Fruit fly (Drosophila melanogaster) whole organism, embryonic: ENCODE measurements around the gene TBC1d7.

Experiments used
- Atf6 ChIP-seq: fragments of 200-800 bp; sonication (Bioruptor generic); IDR thresholded peaks from 2 replicates; pipeline ENCODE4 v1.3.6; 2022; ENCODE audit warnings: missing biosample characterization, missing genetic modification characterization
- B-H1 ChIP-seq: fragments of 200-800 bp; sonication (Bioruptor generic); IDR thresholded peaks from 3 replicates; pipeline ENCODE4 v1.3.6; 2022; ENCODE audit warnings: missing biosample characterization, missing genetic modification characterization
- B-H2 ChIP-seq: fragments of 200-800 bp; sonication (Bioruptor generic); optimal IDR thresholded peaks from 2 replicates; lab custom pipeline; 2018; ENCODE audit warnings: missing biosample characterization, mild to moderate bottlenecking, missing genetic modification characterization
- CG10147 ChIP-seq: fragments of 200-800 bp; sonication (Bioruptor generic); optimal IDR thresholded peaks from 2 replicates; lab custom pipeline; 2019; ENCODE audit warnings: missing biosample characterization, mild to moderate bottlenecking, missing genetic modification characterization, moderate library complexity
- CG10543 ChIP-seq: fragments of 200-800 bp; sonication (Bioruptor generic); optimal IDR thresholded peaks from 3 replicates; lab custom pipeline; 2017; ENCODE audit warnings: missing biosample characterization, mild to moderate bottlenecking, missing genetic modification characterization, moderate library complexity
- CG10565 ChIP-seq: fragments of 200-800 bp; sonication (Bioruptor generic); optimal IDR thresholded peaks from 3 replicates; lab custom pipeline; 2016; ENCODE audit warnings: missing biosample characterization, mild to moderate bottlenecking, missing genetic modification characterization
- CG10654 ChIP-seq: fragments of 200-800 bp; sonication (Bioruptor generic); optimal IDR thresholded peaks from 2 replicates; lab custom pipeline; 2016; ENCODE audit warnings: missing biosample characterization, missing genetic modification characterization
- CG11093 ChIP-seq: fragments of 200-800 bp; sonication (Bioruptor generic); IDR thresholded peaks from 3 replicates; pipeline ENCODE4 v1.3.6; 2022; ENCODE audit warnings: missing biosample characterization, missing genetic modification characterization
- CG12942 ChIP-seq: fragments of 200-800 bp; sonication (Bioruptor generic); optimal IDR thresholded peaks from 3 replicates; lab custom pipeline; 2016; ENCODE audit warnings: missing biosample characterization, missing genetic modification characterization
- CG14014 ChIP-seq: fragments of 200-800 bp; sonication (Bioruptor generic); IDR thresholded peaks from 2 replicates; pipeline ENCODE4 v1.3.6; 2022; ENCODE audit warnings: missing biosample characterization, missing genetic modification characterization
- CG14441 ChIP-seq: fragments of 200-800 bp; sonication (Bioruptor generic); IDR thresholded peaks from 2 replicates; pipeline ENCODE4 v1.3.6; 2022; ENCODE audit warnings: missing biosample characterization, missing genetic modification characterization
- CG14667 ChIP-seq: fragments of 200-800 bp; sonication (Bioruptor generic); IDR thresholded peaks from 2 replicates; pipeline ENCODE4 v1.3.6; 2022; ENCODE audit warnings: missing biosample characterization, missing genetic modification characterization
- CG1529 ChIP-seq: fragments of 200-800 bp; sonication (Bioruptor generic); optimal IDR thresholded peaks from 3 replicates; lab custom pipeline; 2018; ENCODE audit warnings: missing biosample characterization, missing genetic modification characterization
- CG16813 ChIP-seq: fragments of 200-800 bp; sonication (Bioruptor generic); IDR thresholded peaks from 3 replicates; pipeline ENCODE4 v1.3.6; 2022; ENCODE audit warnings: missing biosample characterization, missing genetic modification characterization; ENCODE audit not compliant: partially characterized antibody
- CG18262 ChIP-seq: fragments of 200-800 bp; optimal IDR thresholded peaks from 3 replicates; lab custom pipeline; 2019; ENCODE audit warnings: missing biosample characterization, mild to moderate bottlenecking, missing genetic modification characterization, moderate library complexity
- CG18619 ChIP-seq: fragments of 200-800 bp; sonication (Bioruptor generic); optimal IDR thresholded peaks from 3 replicates; lab custom pipeline; 2017; ENCODE audit warnings: missing biosample characterization, mild to moderate bottlenecking, missing genetic modification characterization
- CG3065 ChIP-seq: fragments of 200-800 bp; sonication (Bioruptor generic); optimal IDR thresholded peaks from 2 replicates; lab custom pipeline; 2016; ENCODE audit warnings: missing biosample characterization, missing genetic modification characterization
- CG31441 ChIP-seq: fragments of 200-800 bp; sonication (Bioruptor generic); IDR thresholded peaks from 2 replicates; pipeline ENCODE4 v1.3.6; 2022; ENCODE audit warnings: missing biosample characterization, missing genetic modification characterization
- CG3281 ChIP-seq: fragments of 200-800 bp; sonication (Bioruptor generic); optimal IDR thresholded peaks from 3 replicates; lab custom pipeline; 2017; ENCODE audit warnings: missing biosample characterization, mild to moderate bottlenecking, missing genetic modification characterization
- CG43689 ChIP-seq: fragments of 200-800 bp; sonication (Bioruptor generic); IDR thresholded peaks from 2 replicates; pipeline ENCODE4 v1.3.6; 2022; ENCODE audit warnings: missing biosample characterization, missing genetic modification characterization
- CG4424 ChIP-seq: fragments of 200-800 bp; sonication (Bioruptor generic); optimal IDR thresholded peaks from 3 replicates; lab custom pipeline; 2016; ENCODE audit warnings: missing biosample characterization, missing genetic modification characterization
- CG4820 ChIP-seq: fragments of 200-800 bp; sonication (Bioruptor generic); optimal IDR thresholded peaks from 3 replicates; lab custom pipeline; 2016; ENCODE audit warnings: missing biosample characterization, missing genetic modification characterization
- CG6813 ChIP-seq: fragments of 200-800 bp; sonication (Bioruptor generic); optimal IDR thresholded peaks from 2 replicates; lab custom pipeline; 2017; ENCODE audit warnings: missing biosample characterization, missing genetic modification characterization, mild to moderate bottlenecking, moderate library complexity, missing genetic modification reagents
- CG8281 ChIP-seq: fragments of 200-800 bp; sonication (Bioruptor generic); optimal IDR thresholded peaks from 2 replicates; lab custom pipeline; 2018; ENCODE audit warnings: missing biosample characterization, mild to moderate bottlenecking, missing genetic modification characterization, moderate library complexity
- CG9932 ChIP-seq: fragments of 200-800 bp; sonication (Bioruptor generic); IDR thresholded peaks from 2 replicates; pipeline ENCODE4 v1.3.6; 2022; ENCODE audit warnings: missing biosample characterization, missing genetic modification characterization
- Dref ChIP-seq: fragments of 200-800 bp; sonication (Bioruptor generic); IDR thresholded peaks from 2 replicates; pipeline ENCODE4 v1.3.6; 2022; ENCODE audit warnings: missing biosample characterization, missing genetic modification characterization
- Fer3 ChIP-seq: fragments of 200-800 bp; sonication (Bioruptor generic); optimal IDR thresholded peaks from 2 replicates; lab custom pipeline; 2018; ENCODE audit warnings: missing biosample characterization, mild to moderate bottlenecking, missing genetic modification characterization, moderate library complexity
- GATAe ChIP-seq: fragments of 200-800 bp; sonication (Bioruptor generic); conservative IDR thresholded peaks from 2 replicates; pipeline ENCODE4 v1.3.6; 2022; ENCODE audit warnings: missing biosample characterization, missing genetic modification characterization
- Hey ChIP-seq: fragments of 200-800 bp; sonication (Bioruptor generic); optimal IDR thresholded peaks from 3 replicates; lab custom pipeline; 2018; ENCODE audit warnings: missing biosample characterization, mild to moderate bottlenecking, missing genetic modification characterization
- NfI ChIP-seq: fragments of 200-800 bp; sonication (Bioruptor generic); optimal IDR thresholded peaks from 3 replicates; lab custom pipeline; 2018; ENCODE audit warnings: missing biosample characterization, mild to moderate bottlenecking, missing genetic modification characterization, moderate library complexity
- Rx ChIP-seq: fragments of 200-800 bp; sonication (Bioruptor generic); IDR thresholded peaks from 2 replicates; pipeline ENCODE4 v1.3.6; 2022; ENCODE audit warnings: missing biosample characterization, missing genetic modification characterization
- Sox100B ChIP-seq: fragments of 200-800 bp; sonication (Bioruptor generic); optimal IDR thresholded peaks from 3 replicates; lab custom pipeline; 2018; ENCODE audit warnings: missing biosample characterization, mild to moderate bottlenecking, missing genetic modification characterization
- Spps ChIP-seq: fragments of 200-800 bp; sonication (Bioruptor generic); optimal IDR thresholded peaks from 2 replicates; lab custom pipeline; 2018; ENCODE audit warnings: missing biosample characterization, mild to moderate bottlenecking, missing genetic modification characterization
- Ssrp ChIP-seq: fragments of 200-800 bp; sonication (Bioruptor generic); optimal IDR thresholded peaks from 2 replicates; lab custom pipeline; 2018; ENCODE audit warnings: missing biosample characterization, mild to moderate bottlenecking, missing genetic modification characterization, moderate library complexity
- Vsx1 ChIP-seq: fragments of 200-800 bp; sonication (Bioruptor generic); optimal IDR thresholded peaks from 2 replicates; lab custom pipeline; 2017; ENCODE audit warnings: missing biosample characterization, mild to moderate bottlenecking, missing genetic modification characterization, missing genetic modification reagents
- ato ChIP-seq: fragments of 200-800 bp; sonication (Bioruptor generic); IDR thresholded peaks from 2 replicates; pipeline ENCODE4 v1.3.6; 2022; ENCODE audit warnings: missing biosample characterization, missing genetic modification characterization; ENCODE audit not compliant: partially characterized antibody
- bigmax ChIP-seq: fragments of 200-800 bp; sonication (Bioruptor generic); optimal IDR thresholded peaks from 2 replicates; lab custom pipeline; 2018; ENCODE audit warnings: missing biosample characterization, mild to moderate bottlenecking, missing genetic modification characterization
- emc ChIP-seq: fragments of 200-800 bp; sonication (Bioruptor generic); optimal IDR thresholded peaks from 2 replicates; lab custom pipeline; 2016; ENCODE audit warnings: missing biosample characterization, missing genetic modification characterization
- en ChIP-seq: fragments of 200-800 bp; sonication (Bioruptor generic); optimal IDR thresholded peaks from 2 replicates; lab custom pipeline; 2016; ENCODE audit warnings: missing biosample characterization, missing genetic modification characterization
- ewg ChIP-seq: fragments of 200-800 bp; sonication (Bioruptor generic); optimal IDR thresholded peaks from 3 replicates; lab custom pipeline; 2017; ENCODE audit warnings: mild to moderate bottlenecking, missing biosample characterization, missing genetic modification reagents, missing genetic modification characterization
- eyg ChIP-seq: fragments of 200-800 bp; sonication (Bioruptor generic); optimal IDR thresholded peaks from 3 replicates; lab custom pipeline; 2016; ENCODE audit warnings: missing biosample characterization, missing genetic modification characterization
- fd96Cb ChIP-seq: fragments of 200-800 bp; sonication (Bioruptor generic); optimal IDR thresholded peaks from 2 replicates; lab custom pipeline; 2018; ENCODE audit warnings: missing biosample characterization, mild to moderate bottlenecking, missing genetic modification characterization, moderate library complexity
- h ChIP-seq: fragments of >200 bp; optimal IDR thresholded peaks from 2 replicates; lab custom pipeline; 2017
- jing ChIP-seq: fragments of 200-800 bp; sonication (Bioruptor generic); optimal IDR thresholded peaks from 2 replicates; lab custom pipeline; 2018; ENCODE audit warnings: missing biosample characterization, mild to moderate bottlenecking, missing genetic modification characterization
- org-1 ChIP-seq: fragments of 200-800 bp; sonication (Bioruptor generic); optimal IDR thresholded peaks from 2 replicates; lab custom pipeline; 2017; ENCODE audit warnings: missing biosample characterization, missing genetic modification characterization
- p53 ChIP-seq: fragments of 200-800 bp; sonication (Bioruptor generic); optimal IDR thresholded peaks from 2 replicates; lab custom pipeline; 2016; ENCODE audit warnings: missing biosample characterization, missing genetic modification characterization
- peb ChIP-seq: fragments of 200-800 bp; sonication (Bioruptor generic); IDR thresholded peaks from 2 replicates; pipeline ENCODE4 v1.3.6; 2022; ENCODE audit warnings: missing biosample characterization, missing genetic modification characterization
- rib ChIP-seq: fragments of 200-800 bp; sonication (Bioruptor generic); IDR thresholded peaks from 2 replicates; pipeline ENCODE4 v1.3.6; 2022; ENCODE audit warnings: missing biosample characterization, missing genetic modification characterization
- sna ChIP-seq: fragments of 200-800 bp; sonication (Bioruptor generic); IDR thresholded peaks from 2 replicates; pipeline ENCODE4 v1.3.6; 2022; ENCODE audit warnings: missing biosample characterization, missing genetic modification characterization; ENCODE audit not compliant: partially characterized antibody
- tap ChIP-seq: fragments of 200-800 bp; optimal IDR thresholded peaks from 3 replicates; lab custom pipeline; 2019; ENCODE audit warnings: missing biosample characterization, mild to moderate bottlenecking, missing genetic modification characterization, moderate library complexity
- zfh2 ChIP-seq: fragments of 200-800 bp; sonication (Bioruptor generic); optimal IDR thresholded peaks from 2 replicates; lab custom pipeline; 2016; ENCODE audit warnings: missing biosample characterization, missing genetic modification characterization

The TBC1d7 gene

dm6 chr3R:24188619-24189018 is 27.1 kb downstream of the TBC1d7 start, which contains the start of gene CG5515 (continued):
- TF ChIP-seq CG14667 (no peak), Atf6 (GFP tag; lab: Robert Waterston, UW) (peak; percentile 86), fd96Cb (tag; lab: Kevin White, UChicago) (peak; percentile 49), CG31441 (GFP tag; lab: Robert Waterston, UW) (no peak; the same call in 1 of the 2 replicates), CG8281 (tag; lab: Kevin White, UChicago) (no peak), CG1529 (no peak), CG3065 (GFP tag; lab: Kevin White, UChicago) (no peak), bigmax (GFP tag; lab: Kevin White, UChicago) (peak; percentile 67), Rx (GFP tag; lab: Robert Waterston, UW) (peak; percentile 70), CG10543 (GFP tag; lab: Kevin White, UChicago) (peak; percentile 54), CG11093 (peak; percentile 51; the same call in 1 of the 3 replicates), emc (GFP tag; lab: Kevin White, UChicago) (peak; percentile 51), CG3281 (GFP tag; lab: Kevin White, UChicago) (peak; percentile 60), CG4424 (GFP tag; lab: Kevin White, UChicago) (peak; percentile 68), Fer3 (tag; lab: Kevin White, UChicago) (peak; percentile 48), Hey (tag; lab: Kevin White, UChicago) (no peak), CG14441 (GFP tag; lab: Robert Waterston, UW) (peak; percentile 76), Vsx1 (GFP tag; lab: Kevin White, UChicago) (no peak), CG10654 (GFP tag; lab: Kevin White, UChicago) (peak; percentile 61), sna (GFP tag; lab: Robert Waterston, UW) (peak; percentile 91), CG12942 (GFP tag; lab: Kevin White, UChicago) (peak; percentile 70), CG18262 (tag; lab: Kevin White, UChicago) (peak; percentile 64), CG43689 (GFP tag; lab: Robert Waterston, UW) (no peak), peb (GFP tag; lab: Robert Waterston, UW) (peak; percentile 49), CG10147 (no peak), CG9932 (GFP tag; lab: Robert Waterston, UW) (peak; percentile 88), Spps (tag; lab: Kevin White, UChicago) (peak; percentile 20), NfI (GFP tag; lab: Kevin White, UChicago) (peak; percentile 80), Sox100B (GFP tag; lab: Kevin White, UChicago) (no peak), en (GFP tag; lab: Kevin White, UChicago) (peak; percentile 35), h (lab: Kevin White, UChicago) (no peak), B-H1 (peak; percentile 61), CG10565 (no peak), zfh2 (GFP tag; lab: Kevin White, UChicago) (peak; percentile 88), CG4820 (GFP tag; lab: Kevin White, UChicago) (peak; percentile 59), ato (GFP tag; lab: Robert Waterston, UW) (peak; percentile 43; the same call in 1 of the 2 replicates), CG18619 (GFP tag; lab: Kevin White, UChicago) (peak; percentile 65), Dref (GFP tag; lab: Robert Waterston, UW) (0 out of 2 replicates have a peak, but pooled peaks have one; percentile 31), rib (no peak), eyg (GFP tag; lab: Kevin White, UChicago) (peak; percentile 48), CG6813 (GFP tag; lab: Kevin White, UChicago) (no peak), CG16813 (GFP tag; lab: Robert Waterston, UW) (peak; percentile 64; the same call in 2 of the 3 replicates), p53 (GFP tag; lab: Kevin White, UChicago) (peak; percentile 16), ewg (peak; percentile 62), CG14014 (peak; percentile 70; the same call in 1 of the 2 replicates), tap (tag; lab: Kevin White, UChicago) (no peak), GATAe (GFP tag; lab: Robert Waterston, UW) (no peak; the same call in 1 of the 2 replicates), jing (GFP tag; lab: Kevin White, UChicago) (peak; percentile 52), Ssrp (peak; percentile 86), org-1 (GFP tag; lab: Kevin White, UChicago) (no peak), B-H2 (peak; percentile 75)
